ENCODE assay signal across 2 worm cellular contexts in genomic region chrIII:5832442-5832841, ce11.
TF ChIP-seq lines count a peak whose summit lies in the region.

No protein-coding gene starts in this region.

TF ChIP-seq in whole organism, L4 larva, 104 proteins besides CTCF, POLR2A, EP300 and RAD21:
- TF ChIP-seq gei-8 (GFP tag; optimal IDR thresholded peaks at IDR 0.05; lab: Kevin White, UChicago) = no peak
- no peak for TF ChIP-seq F10B5.3 (tag; optimal IDR thresholded peaks at IDR 0.05; lab: Kevin White, UChicago)
- no peak for TF ChIP-seq lin-1 (GFP tag; IDR thresholded peaks at IDR 0.05; lab: Robert Waterston, UW)
- TF ChIP-seq aha-1 (tag; lab: Kevin White, UChicago) = peak; percentile 85
- peak; percentile 52; the same call in 1 of the 2 replicates for TF ChIP-seq egl-43 (GFP tag; IDR thresholded peaks at IDR 0.05; lab: Robert Waterston, UW)
- TF ChIP-seq zip-11 (GFP tag; IDR thresholded peaks at IDR 0.05; lab: Robert Waterston, UW) = 0 out of 2 replicates have a peak, but pooled peaks have one; percentile 30
- TF ChIP-seq dve-1 (tag; optimal IDR thresholded peaks at IDR 0.05; lab: Kevin White, UChicago; ENCODE audit: insufficient read depth) = no peak
- peak in 1 of 2 experiments; percentile 79 for TF ChIP-seq unc-62 (GFP tag; optimal IDR thresholded peaks at IDR 0.05 in 1 of 2; lab: Kevin White, UChicago)
- no peak for TF ChIP-seq unc-62 (tag; optimal IDR thresholded peaks at IDR 0.05; lab: Kevin White, UChicago)
- no peak for TF ChIP-seq snpc-4 (tag; optimal IDR thresholded peaks at IDR 0.05; lab: Kevin White, UChicago)
- TF ChIP-seq lsy-2 (tag; optimal IDR thresholded peaks at IDR 0.05; lab: Kevin White, UChicago) = no peak
- TF ChIP-seq lin-38 (GFP tag; IDR thresholded peaks at IDR 0.05; lab: Robert Waterston, UW) = no peak
- no peak for TF ChIP-seq Y5F2A.4 (GFP tag; optimal IDR thresholded peaks at IDR 0.05; lab: Kevin White, UChicago)
- no peak for TF ChIP-seq lir-3 (tag; optimal IDR thresholded peaks at IDR 0.05; lab: Kevin White, UChicago)
- TF ChIP-seq nhr-76 (tag; optimal IDR thresholded peaks at IDR 0.05; lab: Kevin White, UChicago) = no peak
- 0 out of 2 replicates have a peak, but pooled peaks have one; percentile 21 for TF ChIP-seq dmd-8 (GFP tag; IDR thresholded peaks at IDR 0.05; lab: Robert Waterston, UW)
- no peak for TF ChIP-seq lin-39 (tag; optimal IDR thresholded peaks at IDR 0.05; lab: Kevin White, UChicago)
- TF ChIP-seq tra-1 (GFP tag; IDR thresholded peaks at IDR 0.05; lab: Robert Waterston, UW) = no peak
- peak; percentile 71 for TF ChIP-seq set-16 (GFP tag; IDR thresholded peaks at IDR 0.05; lab: Robert Waterston, UW)
- TF ChIP-seq unc-39 (tag; optimal IDR thresholded peaks at IDR 0.05; lab: Kevin White, UChicago) = no peak
- no peak for TF ChIP-seq daf-12 (tag; optimal IDR thresholded peaks at IDR 0.05; lab: Kevin White, UChicago)

TF ChIP-seq in whole organism, young adult, 124 proteins besides CTCF, POLR2A, EP300 and RAD21:
- TF ChIP-seq somi-1 (GFP tag; optimal IDR thresholded peaks at IDR 0.05; lab: Kevin White, UChicago) (no peak), tbx-9 (tag; optimal IDR thresholded peaks at IDR 0.05; lab: Kevin White, UChicago; ENCODE audit: borderline replicate concordance) (no peak), D2030.7 (GFP tag; IDR thresholded peaks at IDR 0.05; lab: Robert Waterston, UW) (no peak), B0035.1 (tag; optimal IDR thresholded peaks at IDR 0.05; lab: Kevin White, UChicago) (no peak), cebp-1 (GFP tag; IDR thresholded peaks at IDR 0.05; lab: Robert Waterston, UW) (no peak), cebp-1 (tag; optimal IDR thresholded peaks at IDR 0.05; lab: Kevin White, UChicago) (no peak), chd-7 (tag; optimal IDR thresholded peaks at IDR 0.05; lab: Kevin White, UChicago) (peak; percentile 10), F33H1.4 (GFP tag; IDR thresholded peaks at IDR 0.05; lab: Robert Waterston, UW) (peak; percentile 8; the same call in 1 of the 2 replicates), zfh-2 (GFP tag; conservative IDR thresholded peaks at IDR 0.05; lab: Robert Waterston, UW) (peak; percentile 65), sptf-2 (GFP tag; optimal IDR thresholded peaks at IDR 0.05; lab: Kevin White, UChicago) (no peak), T07F8.4 (tag; optimal IDR thresholded peaks at IDR 0.05; lab: Kevin White, UChicago) (no peak), egrh-3 (GFP tag; IDR thresholded peaks at IDR 0.05; lab: Robert Waterston, UW) (peak; percentile 18; the same call in 1 of the 2 replicates), K12H6.12 (tag; optimal IDR thresholded peaks at IDR 0.05; lab: Kevin White, UChicago) (no peak), snpc-1.3 (tag; optimal IDR thresholded peaks at IDR 0.05; lab: Kevin White, UChicago; ENCODE audit: insufficient read depth) (no peak)
